Worm (Caenorhabditis elegans): ENCODE data around the gene idpp-12.

idpp-12 gene

DNA sequence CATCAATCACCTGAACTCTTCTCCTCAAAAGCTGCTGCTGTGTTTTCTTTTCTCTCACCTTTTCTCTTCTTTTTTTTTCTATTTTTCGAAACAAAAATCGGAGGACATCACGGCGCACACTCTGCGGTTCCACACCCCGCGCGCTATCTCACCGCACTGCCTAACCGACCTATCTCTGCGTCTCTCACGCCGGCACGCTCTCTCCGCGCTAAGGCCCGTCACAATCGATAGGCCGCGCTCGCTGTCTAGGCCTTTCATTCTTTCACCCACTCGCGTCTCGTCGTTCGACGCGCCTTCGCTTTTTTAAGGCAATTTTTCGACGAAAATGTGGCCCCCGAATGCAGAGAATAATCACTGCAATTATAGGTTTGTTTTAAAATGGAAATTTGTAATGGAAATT lies 7.5 kb downstream of the idpp-12 start, which contains the start of gene zip-11 (continued):
- TF ChIP-seq hlh-4 (tag; optimal IDR thresholded peaks at IDR 0.05) (no peak), zip-4 (GFP tag; optimal IDR thresholded peaks at IDR 0.05) (no peak)

ce11 chrIV:3313311-3313710 lies 9.5 kb downstream of the idpp-12 start:
- TF ChIP-seq snu-23 (GFP tag; optimal IDR thresholded peaks at IDR 0.05): peak; percentile 69
- TF ChIP-seq dsc-1 (tag; optimal IDR thresholded peaks at IDR 0.05): peak; percentile 46
- peak; percentile 37 for TF ChIP-seq pax-3 (tag; optimal IDR thresholded peaks at IDR 0.05)
- TF ChIP-seq lin-15B (tag; optimal IDR thresholded peaks at IDR 0.05): peak; percentile 41
- TF ChIP-seq irx-1 (tag; optimal IDR thresholded peaks at IDR 0.05): peak; percentile 53
- TF ChIP-seq lsy-2 (tag; optimal IDR thresholded peaks at IDR 0.05): peak; percentile 88 to 92
- TF ChIP-seq dpl-1 (GFP tag; optimal IDR thresholded peaks at IDR 0.05): peak; percentile 49 to 72 (median 63)
- TF ChIP-seq ztf-11 (tag; optimal IDR thresholded peaks at IDR 0.05): peak in 1 of 2 experiments; percentile 1
- TF ChIP-seq lin-35 (GFP tag; optimal IDR thresholded peaks at IDR 0.05): peak; percentile 1 to 70
- peak; percentile 98 for TF ChIP-seq grh-1 (GFP tag; IDR thresholded peaks at IDR 0.05)
- peak; percentile 45; the same call in 1 of the 2 replicates for TF ChIP-seq unc-98 (GFP tag; IDR thresholded peaks at IDR 0.05)
- peak; percentile 58 for TF ChIP-seq lir-3 (tag; optimal IDR thresholded peaks at IDR 0.05; ENCODE audit: poor library complexity)
- TF ChIP-seq C04F5.9 (tag; optimal IDR thresholded peaks at IDR 0.05): peak; percentile 59
- TF ChIP-seq F16B12.6 (tag; optimal IDR thresholded peaks at IDR 0.05): peak; percentile 70
- peak; percentile 28 for TF ChIP-seq zip-4 (GFP tag; optimal IDR thresholded peaks at IDR 0.05)
- peak; percentile 91 for TF ChIP-seq ceh-88 (GFP tag; IDR thresholded peaks at IDR 0.05)
- peak in 1 of 6 experiments; percentile 8 for TF ChIP-seq elt-3 (tag; optimal IDR thresholded peaks at IDR 0.05)
- TF ChIP-seq nhr-47 (tag; optimal IDR thresholded peaks at IDR 0.05): peak; percentile 84
- peak; percentile 97 for TF ChIP-seq nhr-19 (GFP tag; conservative IDR thresholded peaks at IDR 0.05)
- TF ChIP-seq swsn-7 (tag; optimal IDR thresholded peaks at IDR 0.05): peak; percentile 61
- peak in 1 of 2 experiments; percentile 7 for TF ChIP-seq mdl-1 (tag; optimal IDR thresholded peaks at IDR 0.05)
- peak; percentile 3 for TF ChIP-seq lin-13 (GFP tag; optimal IDR thresholded peaks at IDR 0.05)
- peak; percentile 88 for TF ChIP-seq isw-1 (GFP tag; IDR thresholded peaks at IDR 0.05)
- peak; percentile 33 for TF ChIP-seq unc-86 (tag; optimal IDR thresholded peaks at IDR 0.05)
- TF ChIP-seq fkh-8 (tag; optimal IDR thresholded peaks at IDR 0.05): peak; percentile 23
- TF ChIP-seq efl-1 (optimal IDR thresholded peaks at IDR 0.05): peak; percentile 69 to 76
- TF ChIP-seq efl-1 (GFP tag; optimal IDR thresholded peaks at IDR 0.05 in 1 of 2): peak; percentile 56 to 97
- TF ChIP-seq rnt-1 (tag; optimal IDR thresholded peaks at IDR 0.05): peak; percentile 55
- peak; percentile 34 for TF ChIP-seq ceh-8 (GFP tag; optimal IDR thresholded peaks at IDR 0.05)
- peak; percentile 66 for TF ChIP-seq tbx-2 (tag; optimal IDR thresholded peaks at IDR 0.05)
- peak; percentile 91 for TF ChIP-seq nhr-85 (tag)
- peak; percentile 92 for TF ChIP-seq mab-9 (GFP tag; IDR thresholded peaks at IDR 0.05)
- peak; percentile 63 for TF ChIP-seq xbp-1 (tag; optimal IDR thresholded peaks at IDR 0.05)
- TF ChIP-seq lin-14 (GFP tag; optimal IDR thresholded peaks at IDR 0.05): peak; percentile 74
- peak; percentile 78 for TF ChIP-seq nhr-90 (tag; optimal IDR thresholded peaks at IDR 0.05; ENCODE audit: poor library complexity)
- peak; percentile 81 for TF ChIP-seq nhr-71 (tag; optimal IDR thresholded peaks at IDR 0.05)
- TF ChIP-seq nhr-20 (tag; optimal IDR thresholded peaks at IDR 0.05): peak; percentile 66
- peak; percentile 10 for TF ChIP-seq egl-13 (tag; optimal IDR thresholded peaks at IDR 0.05)

- TF ChIP-seq lsy-2 (tag; optimal IDR thresholded peaks at IDR 0.05): peak in 1 of 2 experiments; percentile 56
Observed at ce11 chrIV:3314099-3314498, 10.3 kb downstream of the idpp-12 start.

All from whole organism, L1 larva.